Worm (Caenorhabditis elegans): ENCODE data around the gene wdr-60.

ce11 chrIII:5010723-5011122 is 23.7 kb downstream of the wdr-60 start:
- TF ChIP-seq nhr-11 (tag; optimal IDR thresholded peaks at IDR 0.05) (no peak), ceh-14 (tag; optimal IDR thresholded peaks at IDR 0.05) (no peak), pag-3 (tag; optimal IDR thresholded peaks at IDR 0.05; ENCODE audit: borderline replicate concordance) (no peak), lim-6 (tag; optimal IDR thresholded peaks at IDR 0.05) (no peak), ama-1 (optimal IDR thresholded peaks at IDR 0.05) (no peak), lin-11 (tag; optimal IDR thresholded peaks at IDR 0.05) (no peak), pqm-1 (tag; optimal IDR thresholded peaks at IDR 0.05) (no peak)
